Worm (Caenorhabditis elegans): ENCODE measurements around the gene tag-342.
A peak's percentile ranks its signal among the peaks of the same experiment; 100 is the strongest.
"Not testable (repeated sequence)": the region's sequence is repeated elsewhere in the genome, so short reads cannot be mapped to it uniquely, and the experiment has no call there.

The tag-342 gene

DNA sequence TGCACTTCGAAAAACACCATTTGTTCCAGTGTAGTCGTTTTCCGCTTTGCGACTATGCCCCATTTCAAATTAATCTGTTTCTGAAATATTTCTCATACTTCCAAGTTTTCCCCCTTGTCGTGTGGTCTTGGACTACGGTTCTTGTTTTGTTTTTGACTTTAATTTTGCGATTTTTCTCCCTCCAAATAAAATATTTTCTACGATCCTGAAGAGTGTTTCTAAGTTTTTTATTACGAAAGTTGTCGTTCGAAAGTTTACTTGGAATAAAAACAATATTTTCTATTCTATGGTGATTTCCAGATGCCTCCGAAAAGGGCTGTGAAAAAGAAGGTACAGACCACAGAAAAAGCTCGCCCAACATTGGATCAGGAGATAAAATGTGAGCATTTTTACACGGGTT lies at the start of gene tag-342:
TSS of gene tag-342 (plus strand) at position 301 of the 400 bp plus-strand sequence.
- no peak for TF ChIP-seq unc-62 (GFP tag; optimal IDR thresholded peaks at IDR 0.05)
- TF ChIP-seq ham-2 (GFP tag; optimal IDR thresholded peaks at IDR 0.05) = no peak
- no peak for TF ChIP-seq mls-2 (tag; optimal IDR thresholded peaks at IDR 0.05)
- no peak for TF ChIP-seq M03D4.4 (tag; optimal IDR thresholded peaks at IDR 0.05)
- TF ChIP-seq sem-2 (GFP tag; optimal IDR thresholded peaks at IDR 0.05) = no peak
- no peak for TF ChIP-seq sptf-1 (tag; optimal IDR thresholded peaks at IDR 0.05)

DNA sequence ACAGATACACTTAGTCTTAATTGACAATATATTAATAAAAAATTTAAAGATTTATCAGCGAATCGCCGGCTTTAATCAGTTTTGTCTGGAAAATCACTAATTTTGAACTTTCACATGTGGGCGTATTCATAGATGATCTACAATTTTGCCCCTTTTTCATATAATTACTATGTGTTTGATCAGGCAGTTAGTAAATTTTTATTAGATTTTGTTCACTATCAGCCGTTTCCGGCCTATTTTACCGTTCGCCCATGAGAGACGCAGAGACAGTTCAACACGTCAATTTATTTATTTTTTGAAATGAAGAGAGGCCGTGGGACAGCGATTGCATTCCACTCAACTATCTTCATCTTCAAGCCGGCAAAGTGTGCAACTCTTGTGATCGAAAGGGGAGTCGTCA lies 47.7 kb upstream of the tag-342 start, which contains the start of gene T26G10.4:
TSS of gene T26G10.4 (plus strand) at position 301 of the 400 bp plus-strand sequence.
- not testable (repeated sequence) for TF ChIP-seq snpc-4 (tag; optimal IDR thresholded peaks at IDR 0.05); flh-1 (GFP tag; optimal IDR thresholded peaks at IDR 0.05); blmp-1 (tag; optimal IDR thresholded peaks at IDR 0.05)

DNA sequence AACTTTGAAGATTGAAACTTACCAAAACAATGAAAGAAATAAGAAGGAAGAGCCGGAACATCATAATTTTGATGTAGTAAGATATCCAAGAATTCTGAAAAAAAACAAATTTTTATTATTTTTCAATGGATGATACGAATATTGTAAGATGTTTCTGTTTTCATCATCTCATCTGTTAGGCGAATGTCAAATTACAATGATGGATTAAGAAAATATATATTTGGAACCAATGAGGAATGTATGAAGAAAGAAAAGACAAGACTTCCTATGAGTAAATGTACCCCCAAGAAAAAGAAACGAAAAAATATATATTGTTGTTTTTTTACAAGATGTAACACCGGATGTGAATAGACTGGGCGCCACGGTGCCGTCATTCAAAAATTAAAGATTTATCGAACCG lies 41.7 kb upstream of the tag-342 start, which contains the start of gene T26G10.5:
TSS of gene T26G10.5 (minus strand) at position 101 of the 400 bp plus-strand sequence.
- TF ChIP-seq sptf-1 (tag; optimal IDR thresholded peaks at IDR 0.05) = no peak
- no peak for TF ChIP-seq mls-2 (tag; optimal IDR thresholded peaks at IDR 0.05)
- no peak for TF ChIP-seq snpc-4 (tag; optimal IDR thresholded peaks at IDR 0.05)
- no peak for TF ChIP-seq unc-39 (tag; optimal IDR thresholded peaks at IDR 0.05)
- TF ChIP-seq zip-8 (tag; optimal IDR thresholded peaks at IDR 0.05) = no peak
- TF ChIP-seq nhr-12 (tag; optimal IDR thresholded peaks at IDR 0.05) = no peak
- TF ChIP-seq hlh-1 (tag; optimal IDR thresholded peaks at IDR 0.05) = no peak
- TF ChIP-seq drap-1 (GFP tag; optimal IDR thresholded peaks at IDR 0.05) = no peak

DNA sequence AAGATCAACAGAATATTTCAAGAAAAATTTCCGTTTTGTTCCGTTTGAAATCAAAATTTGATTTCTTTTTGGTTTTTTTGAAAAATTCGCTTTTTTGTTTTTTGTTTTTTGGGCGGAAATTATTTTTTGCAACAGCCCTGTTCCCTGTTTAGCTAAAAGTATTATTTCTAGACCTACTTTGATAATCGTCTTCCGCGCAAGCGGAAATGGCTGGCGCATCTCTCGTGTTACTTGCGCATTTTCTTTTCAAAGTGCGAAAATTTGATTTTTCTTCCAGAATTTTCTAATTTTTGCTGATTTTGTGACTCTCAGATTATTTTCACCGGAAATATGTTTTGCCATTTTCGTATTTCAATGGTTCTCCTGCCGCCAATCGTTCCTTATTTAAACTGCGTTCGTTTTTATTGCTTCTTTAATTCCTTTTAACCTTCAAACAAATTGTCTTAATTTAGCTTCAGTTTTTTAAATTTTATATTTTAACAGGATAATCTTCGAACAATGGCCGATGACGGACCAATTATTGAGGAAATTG lies 34.3 kb upstream of the tag-342 start, which contains the start of gene cpar-1:
TSS of gene cpar-1 (plus strand) at position 482 of the 532 bp plus-strand sequence.
- TF ChIP-seq lin-13 (tag; optimal IDR thresholded peaks at IDR 0.05) = peak; percentile 14
- no peak for TF ChIP-seq hlh-1 (tag; optimal IDR thresholded peaks at IDR 0.05)
- no peak for TF ChIP-seq sem-2 (GFP tag; optimal IDR thresholded peaks at IDR 0.05)

DNA sequence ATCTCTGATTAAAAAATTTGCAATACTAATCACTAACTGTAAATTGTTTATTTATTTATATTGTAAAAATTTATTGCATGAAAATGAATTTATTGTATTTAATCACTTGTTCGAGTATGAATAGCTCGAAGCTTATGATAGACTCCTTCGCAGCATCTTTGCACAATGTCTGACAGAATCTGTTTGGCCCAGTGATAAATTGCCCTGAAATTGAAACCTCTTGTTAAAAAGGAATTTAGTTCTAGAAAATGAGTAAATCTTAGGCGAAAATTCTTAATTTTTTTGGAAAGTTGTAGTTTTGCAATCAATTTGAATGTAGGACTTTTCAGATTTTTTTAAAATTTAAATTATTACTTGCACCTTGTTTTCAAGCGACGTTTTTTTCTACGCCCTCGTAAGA lies 33.0 kb upstream of the tag-342 start:
- TF ChIP-seq pha-4 (tag; optimal IDR thresholded peaks at IDR 0.05) = no peak
- TF ChIP-seq M03D4.4 (tag; optimal IDR thresholded peaks at IDR 0.05) = no peak
- no peak for TF ChIP-seq unc-120 (tag; optimal IDR thresholded peaks at IDR 0.05; ENCODE audit: poor library complexity, severe bottlenecking)
- no peak for TF ChIP-seq elt-3 (tag; optimal IDR thresholded peaks at IDR 0.05)
- no peak for TF ChIP-seq sptf-1 (tag; optimal IDR thresholded peaks at IDR 0.05)
- TF ChIP-seq nhr-76 (tag; optimal IDR thresholded peaks at IDR 0.05) = no peak
- no peak for TF ChIP-seq blmp-1 (tag; optimal IDR thresholded peaks at IDR 0.05)
- no peak for TF ChIP-seq lin-13 (tag; optimal IDR thresholded peaks at IDR 0.05)
- no peak for TF ChIP-seq elt-1 (tag; optimal IDR thresholded peaks at IDR 0.05; ENCODE audit: borderline replicate concordance, insufficient read depth)
- no peak for TF ChIP-seq ceh-83 (GFP tag; optimal IDR thresholded peaks at IDR 0.05)
- no peak for TF ChIP-seq drap-1 (GFP tag; optimal IDR thresholded peaks at IDR 0.05)
- TF ChIP-seq nhr-12 (tag; optimal IDR thresholded peaks at IDR 0.05) = no peak
- no peak for TF ChIP-seq mls-2 (tag; optimal IDR thresholded peaks at IDR 0.05)
- TF ChIP-seq cnd-1 (tag; optimal IDR thresholded peaks at IDR 0.05) = no peak

DNA sequence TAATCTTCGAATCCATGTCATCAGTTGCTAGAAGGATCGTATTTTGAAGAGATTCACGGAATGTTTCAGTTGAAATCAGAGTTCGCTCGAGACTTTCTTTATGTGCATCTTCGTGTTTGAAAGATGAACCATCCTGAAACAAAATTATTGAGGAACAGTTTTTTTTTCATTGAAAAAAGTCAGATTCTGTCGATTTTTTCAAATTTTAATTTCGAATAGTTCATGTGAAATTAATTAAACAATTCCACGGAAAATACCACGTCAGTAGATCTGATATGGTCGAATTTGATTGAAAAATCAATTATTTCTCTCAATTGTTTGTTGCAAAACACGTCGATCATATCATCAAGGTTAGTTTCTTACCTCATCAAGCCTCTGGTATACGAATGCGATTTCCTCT lies 28.6 kb upstream of the tag-342 start, which contains the start of gene F54C8.1:
TSS of gene F54C8.1 (plus strand) at position 301 of the 400 bp plus-strand sequence.
- TF ChIP-seq ceh-39 (tag; optimal IDR thresholded peaks at IDR 0.05) = no peak
- TF ChIP-seq nhr-12 (tag; optimal IDR thresholded peaks at IDR 0.05) = no peak
- no peak for TF ChIP-seq lsy-2 (tag; optimal IDR thresholded peaks at IDR 0.05)
- no peak for TF ChIP-seq ceh-43 (GFP tag; optimal IDR thresholded peaks at IDR 0.05)
- no peak for TF ChIP-seq lin-13 (tag; optimal IDR thresholded peaks at IDR 0.05)
- no peak for TF ChIP-seq mep-1 (tag; optimal IDR thresholded peaks at IDR 0.05)
- TF ChIP-seq flh-1 (GFP tag; optimal IDR thresholded peaks at IDR 0.05) = no peak
- TF ChIP-seq tbx-8 (GFP tag; optimal IDR thresholded peaks at IDR 0.05) = no peak
- TF ChIP-seq nhr-2 (tag; optimal IDR thresholded peaks at IDR 0.05) = no peak
- TF ChIP-seq M03D4.4 (tag; optimal IDR thresholded peaks at IDR 0.05) = no peak
- TF ChIP-seq nhr-76 (tag; optimal IDR thresholded peaks at IDR 0.05) = no peak
- TF ChIP-seq pha-4 (tag; optimal IDR thresholded peaks at IDR 0.05) = no peak
- no peak for TF ChIP-seq cnd-1 (tag; optimal IDR thresholded peaks at IDR 0.05)
